Worm (Caenorhabditis elegans) whole organism, L4 larva: ENCODE measurements around the gene msp-10.

Experiments
- D1046.2 ChIP-seq: fragments of 200-800 bp; sonication (Bioruptor generic); IDR thresholded peaks from 2 replicates; pipeline ENCODE4 v1.3.6; 2022; ENCODE audit warnings: missing genetic modification characterization, missing compliant biosample characterization
- F49E8.2 ChIP-seq: sonication (generic microtip); optimal IDR thresholded peaks from 2 replicates; lab custom pipeline; 2016; ENCODE audit warnings: missing compliant biosample characterization, mild to moderate bottlenecking, missing genetic modification characterization, borderline replicate concordance
- Y48G9A.11 ChIP-seq: fragments of 200-800 bp; sonication (Bioruptor generic); IDR thresholded peaks from 2 replicates; pipeline ENCODE4 v1.3.6; 2022; ENCODE audit warnings: missing genetic modification reagents, missing genetic modification characterization, missing compliant biosample characterization
- aha-1 ChIP-seq: fragments of 150-350 bp; peaks from one replicate; lab custom pipeline; 2014; ENCODE audit warnings: missing biosample characterization, missing genetic modification characterization
- ama-1 ChIP-seq: fragments of 150-350 bp; optimal IDR thresholded peaks from 2 replicates; lab custom pipeline; 2014; ENCODE audit warnings: inconsistent platforms, mixed read lengths
- ces-1 ChIP-seq: fragments of 150-350 bp; sonication (generic microtip); optimal IDR thresholded peaks from 4 replicates; lab custom pipeline; 2014; ENCODE audit warnings: missing biosample characterization, missing genetic modification reagents, missing genetic modification characterization
- daf-16 ChIP-seq, 3 experiments: sonication (generic microtip); optimal IDR thresholded peaks; 2 replicates each; lab custom pipeline; 2016 to 2017; ENCODE audit warnings: missing genetic modification characterization in 3 of 3, missing genetic modification reagents in 3 of 3, mild to moderate bottlenecking in 2 of 3, missing compliant biosample characterization in 2 of 3, missing biosample characterization in 1 of 3, moderate library complexity in 1 of 3
- dpl-1 ChIP-seq: fragments of 150-350 bp; optimal IDR thresholded peaks from 2 replicates; lab custom pipeline; 2014; ENCODE audit warnings: missing biosample characterization, missing genetic modification reagents, missing genetic modification characterization
- hif-1 ChIP-seq, 2 experiments: sonication (generic microtip); optimal IDR thresholded peaks; 2 replicates each; lab custom pipeline; 2016 to 2017; ENCODE audit warnings: missing compliant biosample characterization in 2 of 2, missing genetic modification characterization in 2 of 2, missing genetic modification reagents in 2 of 2, missing genotype in 2 of 2, mild to moderate bottlenecking in 1 of 2
- hlh-11 ChIP-seq: fragments of 200-800 bp; sonication (Bioruptor generic); optimal IDR thresholded peaks from 2 replicates; lab custom pipeline; 2018; ENCODE audit warnings: mild to moderate bottlenecking, missing genetic modification characterization, missing compliant biosample characterization
- lin-38 ChIP-seq: fragments of 200-800 bp; sonication (Bioruptor generic); IDR thresholded peaks from 2 replicates; pipeline ENCODE4 v1.3.6; 2022; ENCODE audit warnings: missing genetic modification reagents, missing genetic modification characterization, missing compliant biosample characterization
- madf-5 ChIP-seq, 2 experiments: fragments of 200-800 bp; sonication (Bioruptor generic); IDR thresholded peaks; 2 replicates each; pipeline ENCODE4 v1.3.6; 2022; ENCODE audit warnings: missing compliant biosample characterization in 2 of 2, missing genetic modification characterization in 2 of 2
- madf-9 ChIP-seq: fragments of 200-800 bp; sonication (Bioruptor generic); conservative IDR thresholded peaks from 2 replicates; pipeline ENCODE4 v1.3.6; 2022; ENCODE audit warnings: missing genetic modification reagents, missing genetic modification characterization, missing compliant biosample characterization
- mdl-1 ChIP-seq, 2 experiments: fragments of 150-350 bp in 1 of 2; sonication (generic microtip) in 1 of 2; optimal IDR thresholded peaks; 2 replicates each; lab custom pipeline; 2014 to 2017; ENCODE audit warnings: missing biosample characterization in 2 of 2, missing genetic modification characterization in 2 of 2
- mes-2 ChIP-seq: sonication (generic microtip); optimal IDR thresholded peaks from 2 replicates; lab custom pipeline; 2016; ENCODE audit warnings: missing genotype, mild to moderate bottlenecking, missing genetic modification characterization, missing compliant biosample characterization; ENCODE audit not compliant: poor library complexity, severe bottlenecking
- mxl-2 ChIP-seq: fragments of 200-800 bp; sonication (Bioruptor generic); conservative IDR thresholded peaks from 2 replicates; pipeline ENCODE4 v1.3.6; 2022; ENCODE audit warnings: missing genetic modification reagents, missing genetic modification characterization, missing compliant biosample characterization
- nhr-11 ChIP-seq: fragments of 150-350 bp; optimal IDR thresholded peaks from 2 replicates; lab custom pipeline; 2014; ENCODE audit warnings: missing biosample characterization, missing genetic modification characterization
- nhr-25 ChIP-seq: sonication (generic microtip); optimal IDR thresholded peaks from 2 replicates; lab custom pipeline; 2017; ENCODE audit warnings: missing genetic modification characterization, mild to moderate bottlenecking, missing compliant biosample characterization, antibody characterized with exemption, moderate library complexity, borderline replicate concordance; ENCODE audit not compliant: insufficient read depth
- nhr-28 ChIP-seq: fragments of 150-350 bp; optimal IDR thresholded peaks from 2 replicates; lab custom pipeline; 2014; ENCODE audit warnings: missing biosample characterization, missing genetic modification characterization
- nhr-48 ChIP-seq: sonication (generic microtip); optimal IDR thresholded peaks from 2 replicates; lab custom pipeline; 2016; ENCODE audit warnings: mild to moderate bottlenecking, missing genetic modification characterization, missing compliant biosample characterization
- nhr-76 ChIP-seq: fragments of 150-350 bp; optimal IDR thresholded peaks from 2 replicates; lab custom pipeline; 2014; ENCODE audit warnings: missing biosample characterization, missing genetic modification characterization
- pqm-1 ChIP-seq: sonication (generic microtip); optimal IDR thresholded peaks from 2 replicates; lab custom pipeline; 2017; ENCODE audit warnings: missing biosample characterization, missing genetic modification characterization
- set-16 ChIP-seq: fragments of 200-800 bp; sonication (Bioruptor generic); IDR thresholded peaks from 2 replicates; pipeline ENCODE4 v1.3.6; 2022; ENCODE audit warnings: missing genetic modification reagents, missing genetic modification characterization, missing compliant biosample characterization
- snpc-1.2 ChIP-seq: fragments of 200-800 bp; sonication (Bioruptor generic); IDR thresholded peaks from 2 replicates; pipeline ENCODE4 v1.3.6; 2022; ENCODE audit warnings: missing genetic modification reagents, missing genetic modification characterization, missing compliant biosample characterization
- spr-3 ChIP-seq: fragments of 200-800 bp; sonication (Bioruptor generic); optimal IDR thresholded peaks from 2 replicates; lab custom pipeline; 2018; ENCODE audit warnings: mild to moderate bottlenecking, missing genetic modification characterization, missing compliant biosample characterization
- tag-97 ChIP-seq: fragments of 200-800 bp; sonication (Bioruptor generic); IDR thresholded peaks from 2 replicates; pipeline ENCODE4 v1.3.6; 2022; ENCODE audit warnings: missing genetic modification characterization, missing compliant biosample characterization
- tra-1 ChIP-seq: fragments of 200-800 bp; sonication (Bioruptor generic); IDR thresholded peaks from 2 replicates; pipeline ENCODE4 v1.3.6; 2022; ENCODE audit warnings: missing genetic modification reagents, missing genetic modification characterization, missing compliant biosample characterization
- unc-130 ChIP-seq: sonication (generic microtip); optimal IDR thresholded peaks from 2 replicates; lab custom pipeline; 2016; ENCODE audit warnings: missing genetic modification reagents, missing genetic modification characterization, missing compliant biosample characterization
- zip-11 ChIP-seq: fragments of 200-800 bp; sonication (Bioruptor generic); IDR thresholded peaks from 2 replicates; pipeline ENCODE4 v1.3.6; 2022; ENCODE audit warnings: missing genetic modification characterization, missing compliant biosample characterization
- ztf-11 ChIP-seq: fragments of 150-350 bp; optimal IDR thresholded peaks from 2 replicates; lab custom pipeline; 2014; ENCODE audit warnings: missing biosample characterization, missing genetic modification characterization

The msp-10 gene

DNA sequence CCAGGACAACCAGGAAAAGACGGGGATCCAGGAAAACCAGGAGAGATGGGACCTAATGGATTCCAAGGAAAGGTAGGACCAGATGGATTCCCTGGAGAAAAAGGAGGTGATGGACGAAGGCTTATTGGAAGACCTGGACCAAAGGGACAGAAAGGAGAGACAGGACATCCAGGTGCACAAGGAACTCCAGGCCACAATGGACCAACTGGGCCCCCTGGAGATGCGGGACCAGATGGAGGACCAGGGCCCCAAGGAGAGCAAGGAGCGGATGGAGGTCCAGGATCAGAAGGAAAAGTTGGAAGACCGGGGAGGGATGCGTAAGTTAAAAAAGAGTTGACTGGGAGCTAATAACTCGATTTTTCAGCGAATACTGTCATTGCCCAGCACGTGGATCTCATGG lies 14.9 kb upstream of the msp-10 start:
- no peak for TF ChIP-seq ama-1 (lab: Kevin White, UChicago)
- TF ChIP-seq daf-16 (GFP tag; optimal IDR thresholded peaks at IDR 0.05; lab: Kevin White, UChicago) = no peak
- TF ChIP-seq daf-16 (tag; optimal IDR thresholded peaks at IDR 0.05; lab: Kevin White, UChicago) = no peak
- peak; percentile 71 for TF ChIP-seq set-16 (GFP tag; lab: Robert Waterston, UW)

DNA sequence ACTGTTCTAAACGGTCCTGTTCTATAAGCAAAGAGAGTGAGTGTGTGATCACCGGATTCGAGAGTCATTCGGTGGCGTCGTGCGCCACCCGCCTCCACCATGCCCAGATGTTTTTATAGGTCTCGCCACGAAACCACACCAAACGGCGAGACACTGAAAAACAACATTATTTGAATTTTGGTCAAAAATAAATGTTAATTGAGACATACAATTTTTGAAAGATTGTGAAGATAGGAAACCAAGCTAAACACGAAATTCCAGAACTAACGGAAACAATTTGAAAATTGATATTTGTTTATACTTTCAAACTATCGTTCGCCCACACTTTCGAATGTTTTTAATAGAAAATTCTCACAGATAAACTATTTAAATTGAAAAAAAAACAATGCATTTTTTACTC lies 13.0 kb upstream of the msp-10 start, which contains the start of gene catp-6:
Gene catp-6 (minus strand): TSS at position 101 of the 400 bp plus-strand sequence.
- TF ChIP-seq zip-11 (GFP tag; lab: Robert Waterston, UW) (no peak), nhr-48 (tag; lab: Kevin White, UChicago) (no peak), nhr-25 (tag; lab: Kevin White, UChicago) (no peak), Y48G9A.11 (GFP tag; lab: Robert Waterston, UW) (no peak), pqm-1 (no peak)

DNA sequence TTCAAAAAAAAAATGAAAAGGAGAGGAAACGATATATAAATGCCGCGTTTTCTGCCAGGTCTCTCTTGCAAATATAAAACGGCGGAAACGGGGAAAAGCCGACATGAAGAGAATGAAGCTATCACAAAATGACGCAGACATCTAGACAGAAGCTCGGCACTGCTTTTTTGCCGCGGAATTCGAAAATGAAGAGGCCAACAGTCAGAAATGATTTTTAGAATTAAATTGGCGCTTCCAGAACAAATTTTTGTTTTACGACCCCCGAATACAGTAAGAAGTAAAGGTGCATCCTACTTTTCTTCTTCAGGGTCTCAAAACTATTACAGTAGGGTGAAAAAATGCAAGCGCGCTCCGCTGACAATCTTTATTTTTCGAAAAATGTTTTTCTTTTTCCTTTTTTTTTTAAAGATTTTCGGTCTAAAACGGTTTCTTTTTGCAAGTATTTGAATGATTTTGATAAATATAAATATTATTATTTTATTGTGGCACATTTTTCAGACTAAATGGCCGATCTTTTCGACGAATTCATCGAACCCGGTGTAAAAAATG lies 12.2 kb upstream of the msp-10 start, which contains the start of gene mtr-4:
Gene mtr-4 (plus strand): TSS at position 499 of the 549 bp plus-strand sequence.
- TF ChIP-seq snpc-1.2 (GFP tag; lab: Robert Waterston, UW) (peak; percentile 80), ztf-11 (tag; lab: Kevin White, UChicago) (no peak), nhr-28 (tag; lab: Kevin White, UChicago) (peak; percentile 3), lin-38 (GFP tag; lab: Robert Waterston, UW) (peak; percentile 95), F49E8.2 (tag; lab: Kevin White, UChicago) (peak; percentile 5), mes-2 (tag; lab: Kevin White, UChicago) (peak; percentile 8), pqm-1 (peak; percentile 27), unc-130 (peak; percentile 8), spr-3 (GFP tag; lab: Kevin White, UChicago) (no peak), dpl-1 (GFP tag; lab: Kevin White, UChicago) (peak; percentile 71), mdl-1 (tag; optimal IDR thresholded peaks at IDR 0.05; lab: Kevin White, UChicago) (peak in 1 of 2 experiments; percentile 17), nhr-76 (tag; lab: Kevin White, UChicago) (no peak), tra-1 (GFP tag; lab: Robert Waterston, UW) (0 out of 2 replicates have a peak, but pooled peaks have one; percentile 53), hif-1 (tag; optimal IDR thresholded peaks at IDR 0.05; lab: Kevin White, UChicago) (no peak)

DNA sequence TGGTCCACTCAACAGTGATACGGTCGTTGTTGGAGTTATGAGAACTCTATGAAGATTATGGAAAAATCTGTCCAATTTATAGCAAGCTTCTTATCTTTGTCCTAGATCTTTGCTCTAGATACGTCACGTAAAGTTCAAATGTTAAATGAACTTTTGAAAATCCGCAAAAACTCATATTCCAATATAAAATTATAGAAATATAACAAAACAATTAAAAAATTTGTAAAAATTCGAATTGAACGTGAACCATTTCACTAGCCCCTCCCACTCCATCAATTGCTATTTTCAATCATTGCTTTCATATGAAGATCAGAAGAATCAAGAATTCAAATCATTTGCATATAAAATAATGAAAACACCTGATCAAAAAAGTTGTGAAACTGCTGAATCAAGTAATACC lies 4.9 kb upstream of the msp-10 start, which contains the start of gene kin-21:
Gene kin-21 (plus strand): TSS at position 301 of the 400 bp plus-strand sequence.
- TF ChIP-seq hif-1 (tag; optimal IDR thresholded peaks at IDR 0.05; lab: Kevin White, UChicago) (no peak), spr-3 (GFP tag; lab: Kevin White, UChicago) (no peak), ces-1 (GFP tag; lab: Kevin White, UChicago) (no peak), mxl-2 (GFP tag; lab: Robert Waterston, UW) (no peak), D1046.2 (GFP tag; lab: Robert Waterston, UW) (no peak), nhr-11 (tag; lab: Kevin White, UChicago) (no peak), madf-5 (GFP tag; IDR thresholded peaks at IDR 0.05; lab: Robert Waterston, UW) (no peak), madf-9 (GFP tag; lab: Robert Waterston, UW) (no peak), hlh-11 (tag; lab: Kevin White, UChicago) (no peak)

DNA sequence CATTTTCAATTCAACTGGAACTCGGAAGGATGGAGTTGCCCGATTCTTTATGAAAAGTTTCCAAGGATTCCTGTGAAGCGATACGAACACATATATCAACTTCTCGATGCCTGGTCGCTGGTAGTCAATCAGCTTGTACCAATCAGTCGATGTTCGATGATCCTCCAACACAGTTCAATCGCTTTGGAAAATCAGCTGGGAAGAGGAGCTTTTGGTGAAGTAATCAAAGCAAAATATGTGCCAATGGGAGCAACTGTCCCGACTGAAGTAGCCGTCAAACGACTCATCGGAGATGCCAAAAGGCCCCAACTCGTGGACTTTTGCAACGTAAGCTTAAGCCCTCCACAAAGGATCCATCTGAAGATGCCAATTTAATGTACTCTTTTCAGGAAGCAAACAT lies 4.1 kb upstream of the msp-10 start:
- no peak for TF ChIP-seq tag-97
- TF ChIP-seq aha-1 = peak; percentile 95
